Fruit fly (Drosophila melanogaster): ENCODE results near the gene OdsH.

- TF ChIP-seq dsf (GFP tag; optimal IDR thresholded peaks at IDR 0.05; ENCODE audit: borderline replicate concordance) (no peak), Hr78 (GFP tag; optimal IDR thresholded peaks at IDR 0.05) (no peak), OdsH (GFP tag; optimal IDR thresholded peaks at IDR 0.05) (peak; percentile 74), br (GFP tag; optimal IDR thresholded peaks at IDR 0.05) (no peak), Vsx2 (GFP tag; optimal IDR thresholded peaks at IDR 0.05; ENCODE audit: partially characterized antibody) (no peak)
These were observed 44.9 kb upstream of the OdsH start for dm6 chrX:17745705-17746416.

All from whole organism, wandering third instar larva.